Fruit fly (Drosophila melanogaster) whole organism, embryonic: ENCODE results near the gene PGAP2.

ENCODE experiments used
- B-H2 ChIP-seq: fragments of 200-800 bp; sonication (Bioruptor generic); optimal IDR thresholded peaks from 2 replicates; lab custom pipeline; 2018; ENCODE audit warnings: missing biosample characterization, mild to moderate bottlenecking, missing genetic modification characterization
- CG10431 ChIP-seq: fragments of 200-800 bp; sonication (Bioruptor generic); optimal IDR thresholded peaks from 3 replicates; lab custom pipeline; 2018; ENCODE audit warnings: missing biosample characterization, mild to moderate bottlenecking, missing genetic modification characterization
- CG10462 ChIP-seq: fragments of 200-800 bp; sonication (Bioruptor generic); optimal IDR thresholded peaks from 2 replicates; lab custom pipeline; 2016; ENCODE audit warnings: missing biosample characterization, missing genetic modification characterization
- CG12391 ChIP-seq: fragments of 200-800 bp; sonication (Bioruptor generic); optimal IDR thresholded peaks from 3 replicates; lab custom pipeline; 2018; ENCODE audit warnings: missing biosample characterization, mild to moderate bottlenecking, missing genetic modification characterization, moderate library complexity
- CG13123 ChIP-seq: fragments of 200-800 bp; sonication (Bioruptor generic); optimal IDR thresholded peaks from 2 replicates; lab custom pipeline; 2016; ENCODE audit warnings: missing biosample characterization, missing genetic modification characterization
- CG13624 ChIP-seq: fragments of 200-800 bp; sonication (Bioruptor generic); optimal IDR thresholded peaks from 2 replicates; lab custom pipeline; 2016; ENCODE audit warnings: missing biosample characterization, missing genetic modification characterization
- CG13894 ChIP-seq: fragments of 200-800 bp; sonication (Bioruptor generic); optimal IDR thresholded peaks from 3 replicates; lab custom pipeline; 2018; ENCODE audit warnings: missing biosample characterization, mild to moderate bottlenecking, missing genetic modification characterization, moderate library complexity
- CG15073 ChIP-seq: fragments of 200-800 bp; sonication (Bioruptor generic); optimal IDR thresholded peaks from 2 replicates; lab custom pipeline; 2016; ENCODE audit warnings: missing biosample characterization, missing genetic modification characterization
- CG2202 ChIP-seq: fragments of 200-800 bp; sonication (Bioruptor generic); optimal IDR thresholded peaks from 2 replicates; lab custom pipeline; 2018; ENCODE audit warnings: missing biosample characterization, mild to moderate bottlenecking, missing genetic modification characterization
- CG3281 ChIP-seq: fragments of 200-800 bp; sonication (Bioruptor generic); optimal IDR thresholded peaks from 3 replicates; lab custom pipeline; 2017; ENCODE audit warnings: missing biosample characterization, mild to moderate bottlenecking, missing genetic modification characterization
- CG3407 ChIP-seq: fragments of 200-800 bp; sonication (Bioruptor generic); optimal IDR thresholded peaks from 2 replicates; lab custom pipeline; 2018; ENCODE audit warnings: missing biosample characterization, mild to moderate bottlenecking, missing genetic modification characterization
- CG42726 ChIP-seq: fragments of 200-800 bp; sonication (Bioruptor generic); IDR thresholded peaks from 2 replicates; pipeline ENCODE4 v1.3.6; 2022; ENCODE audit warnings: missing biosample characterization, missing genetic modification characterization; ENCODE audit not compliant: partially characterized antibody
- CG4282 ChIP-seq: fragments of 200-800 bp; sonication (Bioruptor generic); optimal IDR thresholded peaks from 2 replicates; lab custom pipeline; 2016; ENCODE audit warnings: missing biosample characterization, missing genetic modification characterization
- CG6791 ChIP-seq: fragments of 200-800 bp; sonication (Bioruptor generic); IDR thresholded peaks from 3 replicates; pipeline ENCODE4 v1.3.6; 2022; ENCODE audit warnings: missing biosample characterization, missing genetic modification characterization; ENCODE audit not compliant: partially characterized antibody
- CG9437 ChIP-seq: fragments of 200-800 bp; sonication (Bioruptor generic); optimal IDR thresholded peaks from 2 replicates; lab custom pipeline; 2018; ENCODE audit warnings: missing biosample characterization, mild to moderate bottlenecking, missing genetic modification characterization
- Deaf1 ChIP-seq: fragments of 200-800 bp; optimal IDR thresholded peaks from 3 replicates; lab custom pipeline; 2019; ENCODE audit warnings: missing biosample characterization, mild to moderate bottlenecking, missing genetic modification characterization, moderate library complexity
- H2.0 ChIP-seq: fragments of 200-800 bp; sonication (Bioruptor generic); IDR thresholded peaks from 2 replicates; pipeline ENCODE4 v1.3.6; 2022; ENCODE audit warnings: missing biosample characterization, missing genetic modification characterization
- Kr ChIP-seq: fragments of 200-800 bp; sonication (Bioruptor generic); optimal IDR thresholded peaks from 2 replicates; lab custom pipeline; 2017; ENCODE audit warnings: missing biosample characterization, mild to moderate bottlenecking, missing genetic modification characterization
- Lpt ChIP-seq: fragments of >200 bp; optimal IDR thresholded peaks from 2 replicates; lab custom pipeline; 2018; ENCODE audit warnings: missing biosample characterization, missing genetic modification characterization
- MBD-R2 ChIP-seq: fragments of 200-800 bp; sonication (Bioruptor generic); IDR thresholded peaks from 2 replicates; pipeline ENCODE4 v1.3.6; 2022; ENCODE audit warnings: missing biosample characterization, missing genetic modification characterization
- Pdp1 ChIP-seq, 2 experiments: fragments of 200-800 bp; sonication (Bioruptor generic); optimal IDR thresholded peaks; 3 replicates each; lab custom pipeline; 2016; ENCODE audit warnings: missing biosample characterization in 2 of 2, missing genetic modification characterization in 2 of 2, mild to moderate bottlenecking in 1 of 2, moderate library complexity in 1 of 2
- Poxn ChIP-seq: fragments of 200-800 bp; sonication (Bioruptor generic); IDR thresholded peaks from 2 replicates; pipeline ENCODE4 v1.3.6; 2022; ENCODE audit warnings: missing biosample characterization, missing genetic modification characterization
- Ravus ChIP-seq: fragments of 200-800 bp; sonication (Bioruptor generic); IDR thresholded peaks from 2 replicates; pipeline ENCODE4 v1.3.6; 2022; ENCODE audit warnings: missing biosample characterization, missing genetic modification characterization
- Rx ChIP-seq: fragments of 200-800 bp; sonication (Bioruptor generic); IDR thresholded peaks from 2 replicates; pipeline ENCODE4 v1.3.6; 2022; ENCODE audit warnings: missing biosample characterization, missing genetic modification characterization
- TFAM ChIP-seq: fragments of 200-800 bp; sonication (Bioruptor generic); optimal IDR thresholded peaks from 2 replicates; lab custom pipeline; 2017; ENCODE audit warnings: missing biosample characterization, missing genetic modification characterization, inconsistent platforms
- al ChIP-seq: fragments of 200-800 bp; sonication (Bioruptor generic); IDR thresholded peaks from 2 replicates; pipeline ENCODE4 v1.3.6; 2022; ENCODE audit warnings: missing biosample characterization, missing genetic modification characterization
- ase ChIP-seq: fragments of 200-800 bp; sonication (Bioruptor generic); IDR thresholded peaks from 3 replicates; pipeline ENCODE4 v1.3.6; 2022; ENCODE audit warnings: missing biosample characterization, missing genetic modification characterization
- dysf ChIP-seq: fragments of 200-800 bp; sonication (Bioruptor generic); IDR thresholded peaks from 3 replicates; pipeline ENCODE4 v1.3.6; 2022; ENCODE audit warnings: missing biosample characterization, missing genetic modification characterization
- fd3F ChIP-seq: fragments of 200-800 bp; sonication (Bioruptor generic); optimal IDR thresholded peaks from 2 replicates; lab custom pipeline; 2018; ENCODE audit warnings: missing biosample characterization, mild to moderate bottlenecking, missing genetic modification characterization, moderate library complexity
- fu2 ChIP-seq: fragments of 200-800 bp; sonication (Bioruptor generic); optimal IDR thresholded peaks from 2 replicates; lab custom pipeline; 2016; ENCODE audit warnings: missing biosample characterization, missing genetic modification characterization
- jing ChIP-seq: fragments of 200-800 bp; sonication (Bioruptor generic); optimal IDR thresholded peaks from 2 replicates; lab custom pipeline; 2018; ENCODE audit warnings: missing biosample characterization, mild to moderate bottlenecking, missing genetic modification characterization
- kay ChIP-seq: fragments of 200-800 bp; sonication (Bioruptor generic); optimal IDR thresholded peaks from 2 replicates; lab custom pipeline; 2016; ENCODE audit warnings: missing biosample characterization, missing genetic modification characterization
- kni ChIP-seq: fragments of 200-800 bp; sonication (Bioruptor generic); optimal IDR thresholded peaks from 3 replicates; lab custom pipeline; 2017; ENCODE audit warnings: mild to moderate bottlenecking, missing biosample characterization, missing genetic modification reagents, missing genetic modification characterization
- lilli ChIP-seq: fragments of 200-800 bp; sonication (Bioruptor generic); optimal IDR thresholded peaks from 3 replicates; lab custom pipeline; 2016; ENCODE audit warnings: missing biosample characterization, missing genetic modification characterization
- nau ChIP-seq: fragments of 200-800 bp; sonication (Bioruptor generic); optimal IDR thresholded peaks from 3 replicates; lab custom pipeline; 2017; ENCODE audit warnings: missing biosample characterization, mild to moderate bottlenecking, missing genetic modification characterization, missing genetic modification reagents
- oc ChIP-seq: fragments of 200-800 bp; sonication (Bioruptor generic); optimal IDR thresholded peaks from 2 replicates; lab custom pipeline; 2018; ENCODE audit warnings: missing biosample characterization, mild to moderate bottlenecking, missing genetic modification characterization, moderate library complexity
- odd ChIP-seq: fragments of 200-800 bp; sonication (Bioruptor generic); optimal IDR thresholded peaks from 2 replicates; lab custom pipeline; 2017; ENCODE audit warnings: missing biosample characterization, mild to moderate bottlenecking, missing genetic modification characterization
- otp ChIP-seq: fragments of 200-800 bp; sonication (Bioruptor generic); IDR thresholded peaks from 3 replicates; pipeline ENCODE4, ENCODE4 v1.3.6; 2022; ENCODE audit warnings: missing biosample characterization, missing genetic modification characterization
- peb ChIP-seq: fragments of 200-800 bp; sonication (Bioruptor generic); IDR thresholded peaks from 2 replicates; pipeline ENCODE4 v1.3.6; 2022; ENCODE audit warnings: missing biosample characterization, missing genetic modification characterization
- pnt ChIP-seq: fragments of 200-800 bp; sonication (Bioruptor generic); optimal IDR thresholded peaks from 3 replicates; lab custom pipeline; 2016; ENCODE audit warnings: missing biosample characterization, missing genetic modification characterization
- pum ChIP-seq: fragments of 200-800 bp; sonication (Bioruptor generic); optimal IDR thresholded peaks from 2 replicates; lab custom pipeline; 2016; ENCODE audit warnings: missing biosample characterization, missing genetic modification characterization
- scrt ChIP-seq: fragments of 200-800 bp; sonication (Bioruptor generic); optimal IDR thresholded peaks from 2 replicates; lab custom pipeline; 2018; ENCODE audit warnings: missing biosample characterization, mild to moderate bottlenecking, missing genetic modification characterization, moderate library complexity
- sim ChIP-seq: fragments of 200-800 bp; sonication (Bioruptor generic); IDR thresholded peaks from 2 replicates; pipeline ENCODE4 v1.3.6; 2022; ENCODE audit warnings: missing biosample characterization, missing genetic modification characterization
- slbo ChIP-seq: fragments of 200-800 bp; sonication (Bioruptor generic); IDR thresholded peaks from 2 replicates; pipeline ENCODE4 v1.3.6; 2022; ENCODE audit warnings: missing biosample characterization, missing genetic modification characterization
- so ChIP-seq: fragments of 200-800 bp; sonication (Bioruptor generic); IDR thresholded peaks from 3 replicates; pipeline ENCODE4 v1.3.6; 2022; ENCODE audit warnings: missing biosample characterization, missing genetic modification characterization
- sr ChIP-seq: fragments of 200-800 bp; sonication (Bioruptor generic); IDR thresholded peaks from 3 replicates; pipeline ENCODE4 v1.3.6; 2022; ENCODE audit warnings: missing biosample characterization, missing genetic modification characterization
- tin ChIP-seq: fragments of 200-800 bp; sonication (Bioruptor generic); optimal IDR thresholded peaks from 3 replicates; lab custom pipeline; 2016; ENCODE audit warnings: missing biosample characterization, missing genetic modification characterization
- tll ChIP-seq, 2 experiments: fragments of 200-800 bp in 1 of 2; fragments of >200 bp in 1 of 2; sonication (Bioruptor generic) in 1 of 2; optimal IDR thresholded peaks; 2 replicates each; lab custom pipeline; 2017 to 2019; ENCODE audit warnings: missing biosample characterization in 2 of 2, missing genetic modification characterization in 2 of 2, mild to moderate bottlenecking in 1 of 2, moderate library complexity in 1 of 2
- trh ChIP-seq: fragments of 200-800 bp; sonication (Bioruptor generic); optimal IDR thresholded peaks from 2 replicates; lab custom pipeline; 2016; ENCODE audit warnings: missing biosample characterization, missing genetic modification characterization
- tup ChIP-seq: fragments of 200-800 bp; sonication (Bioruptor generic); optimal IDR thresholded peaks from 2 replicates; lab custom pipeline; 2016; ENCODE audit warnings: missing biosample characterization, mild to moderate bottlenecking, missing genetic modification characterization, moderate library complexity
- vvl ChIP-seq: fragments of 200-800 bp; sonication (Bioruptor generic); IDR thresholded peaks from 2 replicates; pipeline ENCODE4 v1.3.6; 2022; ENCODE audit warnings: missing biosample characterization, missing genetic modification characterization
- yki ChIP-seq: fragments of >200 bp; optimal IDR thresholded peaks from 3 replicates; lab custom pipeline; 2018

Gene PGAP2

dm6 chr2L:841708-842107, 22.4 kb upstream of the PGAP2 start (continued):
- TF ChIP-seq CG10462 (GFP tag; lab: Kevin White, UChicago) (peak; percentile 35), CG6791 (GFP tag; lab: Robert Waterston, UW) (no peak), vvl (GFP tag; lab: Robert Waterston, UW) (peak; percentile 89), CG13123 (GFP tag; lab: Kevin White, UChicago) (no peak), Kr (no peak), MBD-R2 (GFP tag; lab: Robert Waterston, UW) (peak; percentile 76; the same call in 1 of the 2 replicates), dysf (GFP tag; lab: Robert Waterston, UW) (peak; percentile 86), CG12391 (tag; lab: Kevin White, UChicago) (peak; percentile 70), Poxn (GFP tag; lab: Robert Waterston, UW) (peak; percentile 31; the same call in 1 of the 2 replicates), fd3F (GFP tag; lab: Kevin White, UChicago) (peak; percentile 63), slbo (GFP tag; lab: Robert Waterston, UW) (peak; percentile 93), tin (GFP tag; lab: Kevin White, UChicago) (peak; percentile 61), B-H2 (GFP tag; lab: Kevin White, UChicago) (peak; percentile 41), Ravus (GFP tag; lab: Robert Waterston, UW) (peak; percentile 60), pum (no peak), fu2 (peak; percentile 74), TFAM (no peak), nau (GFP tag; lab: Kevin White, UChicago) (peak; percentile 48), odd (GFP tag; lab: Kevin White, UChicago) (peak; percentile 6), CG13894 (tag; lab: Kevin White, UChicago) (peak; percentile 73), CG10431 (no peak), al (GFP tag; lab: Robert Waterston, UW) (peak; percentile 80), tup (peak; percentile 5), CG4282 (GFP tag; lab: Kevin White, UChicago) (no peak), Lpt (GFP tag; lab: Kevin White, UChicago) (no peak), tll (GFP tag; optimal IDR thresholded peaks at IDR 0.05; lab: Kevin White, UChicago) (no peak), yki (no peak), sim (peak; percentile 42; the same call in 1 of the 2 replicates), Rx (peak; percentile 77), so (peak; percentile 78), jing (GFP tag; lab: Kevin White, UChicago) (no peak), CG9437 (GFP tag; lab: Kevin White, UChicago) (peak; percentile 16), lilli (GFP tag; lab: Kevin White, UChicago) (peak; percentile 82), oc (tag; lab: Kevin White, UChicago) (peak; percentile 9), ase (GFP tag; lab: Robert Waterston, UW) (peak; percentile 66), CG2202 (tag; lab: Kevin White, UChicago) (no peak), trh (GFP tag; lab: Kevin White, UChicago) (peak; percentile 43), scrt (GFP tag; lab: Kevin White, UChicago) (peak; percentile 63), Deaf1 (tag; lab: Kevin White, UChicago) (peak; percentile 39), sr (peak; percentile 45; the same call in 1 of the 3 replicates), Pdp1 (GFP tag; optimal IDR thresholded peaks at IDR 0.05; lab: Kevin White, UChicago) (peak; percentile 39 to 40), CG13624 (GFP tag; lab: Kevin White, UChicago) (peak; percentile 60), H2.0 (GFP tag; lab: Robert Waterston, UW) (peak; percentile 74), otp (peak; percentile 66; the same call in 1 of the 3 replicates), kni (no peak), kay (GFP tag; lab: Kevin White, UChicago) (peak; percentile 66), pnt (GFP tag; lab: Kevin White, UChicago) (no peak), CG15073 (GFP tag; lab: Kevin White, UChicago) (no peak), CG3281 (GFP tag; lab: Kevin White, UChicago) (peak; percentile 83), CG42726 (GFP tag; lab: Robert Waterston, UW) (no peak), peb (GFP tag; lab: Robert Waterston, UW) (0 out of 2 replicates have a peak, but pooled peaks have one; percentile 53), CG3407 (GFP tag; lab: Kevin White, UChicago) (peak; percentile 19)
